Fruit fly (Drosophila melanogaster): Measurements from ENCODE around the gene side.

The side gene

DNA sequence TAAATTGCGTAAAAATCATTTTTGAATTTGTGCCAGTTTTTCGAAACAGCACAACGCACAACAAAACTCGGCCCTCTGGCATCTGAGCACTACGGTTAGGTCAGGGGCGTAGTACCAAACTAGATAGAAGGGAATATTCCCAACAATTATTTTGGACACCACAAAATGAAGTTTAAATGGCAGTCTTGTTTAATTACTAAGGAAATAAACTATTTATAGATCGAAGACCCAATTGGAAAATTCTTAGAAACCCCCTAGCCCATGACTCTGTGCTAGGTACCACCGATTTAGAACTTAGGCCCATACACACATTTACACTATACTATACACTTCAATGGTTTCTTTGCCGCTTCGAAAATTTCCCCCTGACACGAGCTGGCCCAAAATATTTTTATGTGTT, 30.2 kb downstream of the side start (continued):
- TF ChIP-seq CG7928 (GFP tag; optimal IDR thresholded peaks at IDR 0.05) = peak; percentile 54

dm6 chr3R:27368617-27369016, 68.7 kb downstream of the side start, which contains the start of gene CG46335:
Gene CG46335, minus strand, starts transcription at chr3R:27368717.
- TF ChIP-seq CG16815 (GFP tag; optimal IDR thresholded peaks at IDR 0.05) (no peak), CG2129 (GFP tag; IDR thresholded peaks at IDR 0.05; ENCODE audit: partially characterized antibody) (no peak), CG2678 (tag; optimal IDR thresholded peaks at IDR 0.05) (no peak), crp (GFP tag; optimal IDR thresholded peaks at IDR 0.05) (no peak), CG18764 (GFP tag; optimal IDR thresholded peaks at IDR 0.05) (no peak), Ets65A (GFP tag) (no peak), CG1603 (tag; optimal IDR thresholded peaks at IDR 0.05) (no peak), CG30020 (tag; optimal IDR thresholded peaks at IDR 0.05) (no peak), eyg (GFP tag; optimal IDR thresholded peaks at IDR 0.05) (no peak), CG14014 (GFP tag; IDR thresholded peaks at IDR 0.05) (no peak)

dm6 chr3R:27340322-27340721, 97.0 kb downstream of the side start, which contains the start of gene CG42534:
Gene CG42534, plus strand, starts transcription at chr3R:27340622.
- TF ChIP-seq otp (GFP tag; IDR thresholded peaks at IDR 0.05) (no peak), gro (GFP tag; optimal IDR thresholded peaks at IDR 0.05) (no peak), CG34422 (GFP tag; IDR thresholded peaks at IDR 0.05) (0 out of 3 replicates have a peak, but pooled peaks have one; percentile 13)

dm6 chr3R:27330782-27331181, 106.5 kb downstream of the side start, which contains the start of gene CG3330:
Gene CG3330, minus strand, starts transcription at chr3R:27330882.
- no peak for TF ChIP-seq CG12744 (GFP tag; optimal IDR thresholded peaks at IDR 0.05)
- no peak for TF ChIP-seq CG15696 (tag; optimal IDR thresholded peaks at IDR 0.05)
